Worm (Caenorhabditis elegans) whole organism, late embryonic: ENCODE data around the gene C14A4.8.

Experiments
- F13H6.1 ChIP-seq: sonication (generic microtip); optimal IDR thresholded peaks from 2 replicates; lab custom pipeline; 2016; ENCODE audit warnings: missing genetic modification characterization, missing compliant biosample characterization
- K09A11.1 ChIP-seq: sonication (generic microtip); optimal IDR thresholded peaks from 2 replicates; lab custom pipeline; 2017; ENCODE audit warnings: antibody characterized with exemption, mild to moderate bottlenecking, missing genetic modification characterization, missing compliant biosample characterization; ENCODE audit not compliant: insufficient read depth
- T23F11.4 ChIP-seq: fragments of 200-800 bp; sonication (Bioruptor generic); optimal IDR thresholded peaks from 2 replicates; lab custom pipeline; 2018; ENCODE audit warnings: mild to moderate bottlenecking, missing genetic modification characterization, missing compliant biosample characterization
- ceh-14 ChIP-seq: sonication (generic microtip); optimal IDR thresholded peaks from 2 replicates; lab custom pipeline; 2016; ENCODE audit warnings: missing genotype, missing genetic modification characterization, missing compliant biosample characterization
- ceh-18 ChIP-seq: sonication (generic microtip); optimal IDR thresholded peaks from 2 replicates; lab custom pipeline; 2016; ENCODE audit warnings: missing genetic modification characterization, missing compliant biosample characterization
- ceh-22 ChIP-seq: sonication (generic microtip); optimal IDR thresholded peaks from 2 replicates; lab custom pipeline; 2017; ENCODE audit warnings: missing biosample characterization, missing genetic modification characterization
- ceh-24 ChIP-seq: sonication (generic microtip); optimal IDR thresholded peaks from 2 replicates; lab custom pipeline; 2016; ENCODE audit warnings: mild to moderate bottlenecking, missing genetic modification characterization, missing compliant biosample characterization
- ceh-30 ChIP-seq: fragments of 150-350 bp; optimal IDR thresholded peaks from 2 replicates; lab custom pipeline; 2014; ENCODE audit warnings: missing biosample characterization, missing genetic modification characterization
- ceh-34 ChIP-seq: sonication (generic microtip); optimal IDR thresholded peaks from 2 replicates; lab custom pipeline; 2016; ENCODE audit warnings: mild to moderate bottlenecking, missing genetic modification characterization, missing compliant biosample characterization
- ceh-45 ChIP-seq: fragments of 200-800 bp; sonication (Bioruptor generic); IDR thresholded peaks from 2 replicates; pipeline ENCODE4 v1.3.6; 2022; ENCODE audit warnings: missing genetic modification reagents, missing genetic modification characterization, missing compliant biosample characterization
- ceh-48 ChIP-seq: sonication (generic microtip); optimal IDR thresholded peaks from 2 replicates; lab custom pipeline; 2016; ENCODE audit warnings: missing genetic modification characterization, inconsistent platforms, missing compliant biosample characterization
- ceh-6 ChIP-seq: fragments of 200-800 bp; sonication (Bioruptor generic); optimal IDR thresholded peaks from 2 replicates; lab custom pipeline; 2018; ENCODE audit warnings: mild to moderate bottlenecking, missing genetic modification characterization, missing compliant biosample characterization
- dmd-4 ChIP-seq: sonication (generic microtip); optimal IDR thresholded peaks from 2 replicates; lab custom pipeline; 2016; ENCODE audit warnings: borderline replicate concordance, missing genetic modification characterization, missing compliant biosample characterization
- elt-4 ChIP-seq: sonication (generic microtip); optimal IDR thresholded peaks from 2 replicates; lab custom pipeline; 2016; ENCODE audit warnings: missing genetic modification characterization, missing compliant biosample characterization
- ets-4 ChIP-seq: sonication (generic microtip); optimal IDR thresholded peaks from 2 replicates; lab custom pipeline; 2016; ENCODE audit warnings: missing genetic modification characterization, missing compliant biosample characterization
- eyg-1 ChIP-seq: sonication (generic microtip); optimal IDR thresholded peaks from 2 replicates; lab custom pipeline; 2016; ENCODE audit warnings: missing genotype, missing genetic modification characterization, missing compliant biosample characterization
- fax-1 ChIP-seq: sonication (generic microtip); optimal IDR thresholded peaks from 2 replicates; lab custom pipeline; 2016; ENCODE audit warnings: missing genotype, missing genetic modification characterization, missing compliant biosample characterization
- fkh-6 ChIP-seq: sonication (generic microtip); optimal IDR thresholded peaks from 2 replicates; lab custom pipeline; 2016; ENCODE audit warnings: missing genetic modification characterization, missing compliant biosample characterization
- gmeb-2 ChIP-seq: sonication (generic microtip); optimal IDR thresholded peaks from 2 replicates; lab custom pipeline; 2016; ENCODE audit warnings: missing genetic modification characterization, inconsistent platforms, missing compliant biosample characterization
- lim-6 ChIP-seq: sonication (generic microtip); optimal IDR thresholded peaks from 2 replicates; lab custom pipeline; 2016; ENCODE audit warnings: missing genetic modification characterization, missing compliant biosample characterization
- lin-11 ChIP-seq: fragments of 200-800 bp; sonication (Bioruptor generic); optimal IDR thresholded peaks from 2 replicates; lab custom pipeline; 2018; ENCODE audit warnings: mild to moderate bottlenecking, missing genetic modification characterization, missing compliant biosample characterization
- mec-3 ChIP-seq: sonication (generic microtip); optimal IDR thresholded peaks from 2 replicates; lab custom pipeline; 2016; ENCODE audit warnings: borderline replicate concordance, missing genetic modification characterization, missing compliant biosample characterization
- odd-2 ChIP-seq: sonication (generic microtip); optimal IDR thresholded peaks from 2 replicates; lab custom pipeline; 2017; ENCODE audit warnings: antibody characterized with exemption, mild to moderate bottlenecking, missing genetic modification characterization, missing compliant biosample characterization
- pag-3 ChIP-seq: sonication (generic microtip); optimal IDR thresholded peaks from 2 replicates; lab custom pipeline; 2016; ENCODE audit warnings: missing compliant biosample characterization, missing genetic modification characterization, borderline replicate concordance
- pax-1 ChIP-seq: fragments of 150-350 bp; optimal IDR thresholded peaks from 2 replicates; lab custom pipeline; 2014; ENCODE audit warnings: missing biosample characterization, missing genetic modification characterization
- pha-2 ChIP-seq: sonication (generic microtip); optimal IDR thresholded peaks from 2 replicates; lab custom pipeline; 2017; ENCODE audit warnings: mild to moderate bottlenecking, missing genetic modification characterization, missing compliant biosample characterization
- pha-4 ChIP-seq: fragments of 150-350 bp; optimal IDR thresholded peaks from 2 replicates; lab custom pipeline; 2018; ENCODE audit warnings: missing biosample characterization, missing genetic modification reagents, missing genetic modification characterization
- pros-1 ChIP-seq: fragments of 150-350 bp; optimal IDR thresholded peaks from 2 replicates; lab custom pipeline; 2014; ENCODE audit warnings: missing biosample characterization, missing genetic modification reagents, missing genetic modification characterization
- ref-2 ChIP-seq: sonication (generic microtip); optimal IDR thresholded peaks from 2 replicates; lab custom pipeline; 2016; ENCODE audit warnings: missing genetic modification characterization, missing compliant biosample characterization
- rnt-1 ChIP-seq: sonication (generic microtip); optimal IDR thresholded peaks from 2 replicates; lab custom pipeline; 2016; ENCODE audit warnings: missing genetic modification characterization, missing compliant biosample characterization
- sdc-2 ChIP-seq: sonication (generic microtip); optimal IDR thresholded peaks from 2 replicates; lab custom pipeline; 2016; ENCODE audit warnings: missing genotype, missing genetic modification characterization, missing compliant biosample characterization
- sox-2 ChIP-seq: fragments of 200-800 bp; sonication (Bioruptor generic); IDR thresholded peaks from 2 replicates; pipeline ENCODE4 v1.3.6; 2022; ENCODE audit warnings: missing genetic modification reagents, missing genetic modification characterization, missing compliant biosample characterization
- sox-4 ChIP-seq: sonication (generic microtip); optimal IDR thresholded peaks from 2 replicates; lab custom pipeline; 2017; ENCODE audit warnings: mild to moderate bottlenecking, missing genetic modification characterization, inconsistent platforms, missing compliant biosample characterization
- tbx-2 ChIP-seq: sonication (generic microtip); optimal IDR thresholded peaks from 2 replicates; lab custom pipeline; 2016; ENCODE audit warnings: missing genetic modification characterization, missing compliant biosample characterization
- tbx-7 ChIP-seq: sonication (generic microtip); optimal IDR thresholded peaks from 2 replicates; lab custom pipeline; 2016; ENCODE audit warnings: missing genotype, missing genetic modification characterization, missing compliant biosample characterization
- ttx-3 ChIP-seq: sonication (generic microtip); optimal IDR thresholded peaks from 2 replicates; lab custom pipeline; 2016; ENCODE audit warnings: missing genetic modification reagents, missing genetic modification characterization, missing compliant biosample characterization
- unc-3 ChIP-seq, 2 experiments: fragments of 200-800 bp in 1 of 2; sonication (Bioruptor generic) in 1 of 2; sonication (generic microtip) in 1 of 2; conservative IDR thresholded peaks in 1 of 2; optimal IDR thresholded peaks in 1 of 2; 2 replicates each; pipeline versions ENCODE4 v1.3.6 to Lab custom; 2016 to 2022; ENCODE audit warnings: missing compliant biosample characterization in 2 of 2, missing genetic modification characterization in 2 of 2, missing genetic modification reagents in 1 of 2
- unc-55 ChIP-seq: sonication (generic microtip); optimal IDR thresholded peaks from 2 replicates; lab custom pipeline; 2017; ENCODE audit warnings: missing biosample characterization, missing genetic modification reagents, missing genetic modification characterization
- unc-86 ChIP-seq: sonication (generic microtip); optimal IDR thresholded peaks from 2 replicates; lab custom pipeline; 2016; ENCODE audit warnings: missing genetic modification characterization, missing compliant biosample characterization

The C14A4.8 gene

DNA sequence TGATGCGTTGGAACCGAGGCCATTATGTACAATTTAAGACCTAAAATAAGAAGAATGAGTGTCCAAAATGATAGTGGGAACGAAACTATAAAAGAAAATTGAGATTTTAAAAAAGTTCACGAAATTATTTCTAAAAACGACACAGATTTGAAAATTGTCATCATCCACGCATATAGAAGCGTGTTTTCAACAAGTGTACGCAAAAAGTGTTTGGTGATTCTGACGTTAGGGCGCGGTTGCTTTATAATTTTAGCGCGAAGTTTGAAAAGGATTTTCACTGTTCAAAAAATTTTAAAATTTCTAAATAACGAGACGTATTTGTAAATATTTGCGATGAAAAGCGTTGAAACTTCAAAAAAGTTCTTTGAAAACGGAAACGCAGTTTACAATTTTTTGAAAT, 34.6 kb downstream of the C14A4.8 start, which contains the start of gene cdc-48.1 (continued):
- TF ChIP-seq sox-2 = peak; percentile 86
- peak; percentile 72 for TF ChIP-seq fax-1 (tag; lab: Kevin White, UChicago)
- peak; percentile 99 for TF ChIP-seq ceh-34 (tag; lab: Kevin White, UChicago)
- peak; percentile 98 for TF ChIP-seq rnt-1 (tag; lab: Kevin White, UChicago)
- peak; percentile 90 for TF ChIP-seq K09A11.1 (tag; lab: Kevin White, UChicago)
- no peak for TF ChIP-seq odd-2 (tag; lab: Kevin White, UChicago)
- peak; percentile 77 for TF ChIP-seq gmeb-2
- no peak for TF ChIP-seq pha-4 (tag; lab: Kevin White, UChicago)
- peak; percentile 95 for TF ChIP-seq ceh-30 (tag; lab: Kevin White, UChicago)
- TF ChIP-seq ceh-48 (tag; lab: Kevin White, UChicago) = peak; percentile 81
- TF ChIP-seq elt-4 (tag; lab: Kevin White, UChicago) = no peak
- peak; percentile 99 for TF ChIP-seq tbx-2 (tag; lab: Kevin White, UChicago)
- peak; percentile 100 for TF ChIP-seq ceh-18
- peak; percentile 89 for TF ChIP-seq lim-6 (tag; lab: Kevin White, UChicago)
- peak; percentile 79 for TF ChIP-seq sdc-2 (tag; lab: Kevin White, UChicago)
- peak; percentile 85 for TF ChIP-seq F13H6.1 (tag; lab: Kevin White, UChicago)
- TF ChIP-seq lin-11 = peak; percentile 70
- peak; percentile 68 for TF ChIP-seq tbx-7 (tag; lab: Kevin White, UChicago)
- TF ChIP-seq pros-1 (tag; lab: Kevin White, UChicago) = peak; percentile 91
- no peak for TF ChIP-seq ceh-22 (tag; lab: Kevin White, UChicago)
- TF ChIP-seq ceh-45 (GFP tag; lab: Robert Waterston, UW) = peak; percentile 68; the same call in 1 of the 2 replicates
- TF ChIP-seq pax-1 (tag; lab: Kevin White, UChicago) = peak; percentile 96
- TF ChIP-seq unc-86 = peak; percentile 97
- peak; percentile 76 for TF ChIP-seq unc-3 (GFP tag; conservative IDR thresholded peaks at IDR 0.05; lab: Robert Waterston, UW)
- TF ChIP-seq unc-3 (tag; optimal IDR thresholded peaks at IDR 0.05; lab: Kevin White, UChicago) = peak; percentile 92
- peak; percentile 85 for TF ChIP-seq T23F11.4 (GFP tag; lab: Kevin White, UChicago)
- peak; percentile 98 for TF ChIP-seq ceh-14 (tag; lab: Kevin White, UChicago)
- peak; percentile 68 for TF ChIP-seq ttx-3 (tag; lab: Kevin White, UChicago)
- no peak for TF ChIP-seq mec-3 (tag; lab: Kevin White, UChicago)
- TF ChIP-seq fkh-6 (tag; lab: Kevin White, UChicago) = peak; percentile 24
- peak; percentile 95 for TF ChIP-seq ets-4
- peak; percentile 82 for TF ChIP-seq pha-2 (tag; lab: Kevin White, UChicago)
- TF ChIP-seq unc-55 (GFP tag; lab: Kevin White, UChicago) = peak; percentile 95
- TF ChIP-seq eyg-1 (tag; lab: Kevin White, UChicago) = no peak
- TF ChIP-seq ceh-24 (tag; lab: Kevin White, UChicago) = peak; percentile 57
- TF ChIP-seq dmd-4 (tag; lab: Kevin White, UChicago) = peak; percentile 70
- TF ChIP-seq ref-2 (tag; lab: Kevin White, UChicago) = peak; percentile 99
- TF ChIP-seq sox-4 (tag; lab: Kevin White, UChicago) = peak; percentile 68
- TF ChIP-seq pag-3 (tag; lab: Kevin White, UChicago) = peak; percentile 93
- TF ChIP-seq ceh-6 (GFP tag; lab: Kevin White, UChicago) = peak; percentile 68

ce11 chrII:10559671-10560184, 38.2 kb downstream of the C14A4.8 start:
- no peak for TF ChIP-seq ceh-48 (tag; lab: Kevin White, UChicago)
- no peak for TF ChIP-seq unc-86
- no peak for TF ChIP-seq rnt-1 (tag; lab: Kevin White, UChicago)
- no peak for TF ChIP-seq lim-6 (tag; lab: Kevin White, UChicago)
